Worm (Caenorhabditis elegans): ENCODE data around the gene F26F4.5.
A peak's percentile ranks its signal among the peaks of the same experiment; 100 is the strongest.

The F26F4.5 gene

ce11 chrIII:4910956-4911355, 19.9 kb upstream of the F26F4.5 start, which contains the start of gene F26F4.2:
Gene F26F4.2 (plus strand): TSS chrIII:4911256.
- no peak for TF ChIP-seq nhr-11 (tag; optimal IDR thresholded peaks at IDR 0.05)
- TF ChIP-seq aly-2 (tag; optimal IDR thresholded peaks at IDR 0.05) = no peak
- TF ChIP-seq crh-2 (tag; optimal IDR thresholded peaks at IDR 0.05) = no peak
- TF ChIP-seq nhr-21 (tag; optimal IDR thresholded peaks at IDR 0.05) = no peak
- TF ChIP-seq F13H6.1 (tag; optimal IDR thresholded peaks at IDR 0.05) = no peak
- no peak for TF ChIP-seq C34F6.9 (tag; optimal IDR thresholded peaks at IDR 0.05)
- no peak for TF ChIP-seq ceh-16 (tag; optimal IDR thresholded peaks at IDR 0.05)
- TF ChIP-seq mdl-1 (tag; optimal IDR thresholded peaks at IDR 0.05) = no peak
- no peak for TF ChIP-seq ama-1 (optimal IDR thresholded peaks at IDR 0.05)
- TF ChIP-seq ceh-82 (tag; optimal IDR thresholded peaks at IDR 0.05) = no peak
- TF ChIP-seq egl-27 (tag; optimal IDR thresholded peaks at IDR 0.05) = no peak
- no peak for TF ChIP-seq unc-55 (GFP tag; optimal IDR thresholded peaks at IDR 0.05)

- TF ChIP-seq mbf-1 (tag; optimal IDR thresholded peaks at IDR 0.05) (no peak), peb-1 (tag; optimal IDR thresholded peaks at IDR 0.05) (no peak), dmd-4 (tag; optimal IDR thresholded peaks at IDR 0.05) (no peak), crh-2 (tag; optimal IDR thresholded peaks at IDR 0.05) (no peak), nhr-23 (tag; optimal IDR thresholded peaks at IDR 0.05) (no peak), nhr-77 (tag; optimal IDR thresholded peaks at IDR 0.05) (no peak), skn-1 (tag; optimal IDR thresholded peaks at IDR 0.05) (no peak), nhr-10 (tag; optimal IDR thresholded peaks at IDR 0.05) (no peak), zag-1 (tag; optimal IDR thresholded peaks at IDR 0.05) (no peak), R02D3.7 (tag; optimal IDR thresholded peaks at IDR 0.05) (no peak), ztf-4 (tag; optimal IDR thresholded peaks at IDR 0.05) (no peak), sma-9 (GFP tag; optimal IDR thresholded peaks at IDR 0.05) (no peak), sma-9 (tag; optimal IDR thresholded peaks at IDR 0.05) (no peak), lin-11 (tag; optimal IDR thresholded peaks at IDR 0.05) (no peak), aly-2 (tag; optimal IDR thresholded peaks at IDR 0.05) (no peak), ama-1 (optimal IDR thresholded peaks at IDR 0.05) (no peak), nhr-6 (tag; optimal IDR thresholded peaks at IDR 0.05) (no peak), unc-55 (GFP tag; optimal IDR thresholded peaks at IDR 0.05) (no peak), mdl-1 (tag; optimal IDR thresholded peaks at IDR 0.05) (no peak)
These were observed 18.9 kb upstream of the F26F4.5 start, which contains the start of gene F26F4.12 for ce11 chrIII:4909938-4910337. Gene F26F4.12 (minus strand): TSS chrIII:4910038.

ce11 chrIII:4906896-4907295, 15.8 kb upstream of the F26F4.5 start, which contains the start of gene rom-1:
Gene rom-1 (plus strand): TSS chrIII:4907196.
- TF ChIP-seq R02D3.7 (tag; optimal IDR thresholded peaks at IDR 0.05) (no peak), unc-55 (GFP tag; optimal IDR thresholded peaks at IDR 0.05) (no peak), mab-5 (tag; optimal IDR thresholded peaks at IDR 0.05) (no peak), elt-3 (tag; optimal IDR thresholded peaks at IDR 0.05) (no peak), egl-27 (tag; optimal IDR thresholded peaks at IDR 0.05) (no peak), crh-2 (tag; optimal IDR thresholded peaks at IDR 0.05) (no peak), lin-11 (tag; optimal IDR thresholded peaks at IDR 0.05) (no peak), lin-39 (tag; optimal IDR thresholded peaks at IDR 0.05) (no peak), nhr-10 (tag; optimal IDR thresholded peaks at IDR 0.05) (no peak), ama-1 (optimal IDR thresholded peaks at IDR 0.05) (no peak), ceh-82 (tag; optimal IDR thresholded peaks at IDR 0.05) (no peak), nhr-23 (tag; optimal IDR thresholded peaks at IDR 0.05) (no peak), sma-3 (GFP tag; optimal IDR thresholded peaks at IDR 0.05) (no peak), ztf-4 (tag; optimal IDR thresholded peaks at IDR 0.05) (no peak)

- no peak for TF ChIP-seq mab-5 (tag; optimal IDR thresholded peaks at IDR 0.05)
- TF ChIP-seq gmeb-1 (tag; optimal IDR thresholded peaks at IDR 0.05) = peak; percentile 20
- peak; percentile 99 for TF ChIP-seq fos-1 (tag; optimal IDR thresholded peaks at IDR 0.05)
These were observed 15.3 kb upstream of the F26F4.5 start for ce11 chrIII:4906365-4906764.

ce11 chrIII:4905405-4905804, 14.4 kb upstream of the F26F4.5 start, which contains the start of gene F26F4.8:
Gene F26F4.8 (minus strand): TSS chrIII:4905473.
- TF ChIP-seq nhr-129 (tag; optimal IDR thresholded peaks at IDR 0.05) (peak; percentile 16), nhr-77 (tag; optimal IDR thresholded peaks at IDR 0.05) (no peak), lsy-2 (tag; optimal IDR thresholded peaks at IDR 0.05) (peak in 1 of 2 experiments; percentile 41), lin-11 (tag; optimal IDR thresholded peaks at IDR 0.05) (no peak), unc-55 (GFP tag; optimal IDR thresholded peaks at IDR 0.05) (peak; percentile 21), gmeb-1 (tag; optimal IDR thresholded peaks at IDR 0.05) (peak; percentile 17), lin-13 (GFP tag; optimal IDR thresholded peaks at IDR 0.05) (no peak), fos-1 (tag; optimal IDR thresholded peaks at IDR 0.05) (peak; percentile 36), F13H6.1 (tag; optimal IDR thresholded peaks at IDR 0.05) (peak; percentile 28), C34F6.9 (tag; optimal IDR thresholded peaks at IDR 0.05) (peak; percentile 55)
